Worm (Caenorhabditis elegans): Measurements from ENCODE around the gene Y79H2A.3.

Gene Y79H2A.3

ce11 chrIII:12060092-12060491, 8.0 kb upstream of the Y79H2A.3 start:
- TF ChIP-seq elt-3 (tag; optimal IDR thresholded peaks at IDR 0.05) (no peak), unc-62 (GFP tag; optimal IDR thresholded peaks at IDR 0.05) (no peak), nhr-12 (tag; optimal IDR thresholded peaks at IDR 0.05) (no peak), snpc-4 (tag; optimal IDR thresholded peaks at IDR 0.05) (no peak), ceh-83 (GFP tag; optimal IDR thresholded peaks at IDR 0.05) (no peak), ceh-43 (GFP tag; optimal IDR thresholded peaks at IDR 0.05) (no peak), pha-4 (tag; optimal IDR thresholded peaks at IDR 0.05) (no peak), unc-39 (tag; optimal IDR thresholded peaks at IDR 0.05) (no peak), nhr-28 (tag; optimal IDR thresholded peaks at IDR 0.05) (no peak), lin-32 (GFP tag; optimal IDR thresholded peaks at IDR 0.05) (no peak), elt-1 (tag; optimal IDR thresholded peaks at IDR 0.05; ENCODE audit: borderline replicate concordance, insufficient read depth) (no peak), ztf-11 (tag; optimal IDR thresholded peaks at IDR 0.05) (no peak), ham-2 (GFP tag; optimal IDR thresholded peaks at IDR 0.05) (no peak)

ce11 chrIII:12059521-12059920, 7.4 kb upstream of the Y79H2A.3 start:
- no peak for TF ChIP-seq mls-2 (tag; optimal IDR thresholded peaks at IDR 0.05)
- TF ChIP-seq flh-1 (GFP tag; optimal IDR thresholded peaks at IDR 0.05), result no peak
- no peak for TF ChIP-seq lin-32 (GFP tag; optimal IDR thresholded peaks at IDR 0.05)
- TF ChIP-seq blmp-1 (tag; optimal IDR thresholded peaks at IDR 0.05), result no peak
- TF ChIP-seq mep-1 (tag; optimal IDR thresholded peaks at IDR 0.05), result no peak
- TF ChIP-seq ham-2 (GFP tag; optimal IDR thresholded peaks at IDR 0.05), result no peak
- TF ChIP-seq nhr-237 (tag; optimal IDR thresholded peaks at IDR 0.05), result no peak
- TF ChIP-seq zip-8 (tag; optimal IDR thresholded peaks at IDR 0.05), result no peak
- TF ChIP-seq tbx-8 (GFP tag; optimal IDR thresholded peaks at IDR 0.05), result no peak
- no peak for TF ChIP-seq hlh-1 (tag; optimal IDR thresholded peaks at IDR 0.05)
- no peak for TF ChIP-seq ces-1 (GFP tag; optimal IDR thresholded peaks at IDR 0.05)
- no peak for TF ChIP-seq mab-5 (tag; optimal IDR thresholded peaks at IDR 0.05)
- TF ChIP-seq unc-120 (tag; optimal IDR thresholded peaks at IDR 0.05; ENCODE audit: poor library complexity, severe bottlenecking), result no peak
- no peak for TF ChIP-seq ceh-83 (GFP tag; optimal IDR thresholded peaks at IDR 0.05)
- TF ChIP-seq drap-1 (GFP tag; optimal IDR thresholded peaks at IDR 0.05), result no peak
- TF ChIP-seq nhr-2 (tag; optimal IDR thresholded peaks at IDR 0.05), result no peak
- TF ChIP-seq pha-4 (tag; optimal IDR thresholded peaks at IDR 0.05), result no peak
- TF ChIP-seq nhr-28 (tag; optimal IDR thresholded peaks at IDR 0.05), result no peak
- TF ChIP-seq cnd-1 (tag; optimal IDR thresholded peaks at IDR 0.05), result no peak

ce11 chrIII:12058429-12058828, 6.3 kb upstream of the Y79H2A.3 start, which contains the start of gene arx-3:
Gene arx-3 (minus strand): TSS chrIII:12058458.
- TF ChIP-seq unc-39 (tag; optimal IDR thresholded peaks at IDR 0.05) (no peak), unc-120 (tag; optimal IDR thresholded peaks at IDR 0.05; ENCODE audit: poor library complexity, severe bottlenecking) (no peak), ham-2 (GFP tag; optimal IDR thresholded peaks at IDR 0.05) (peak; percentile 9), ces-1 (GFP tag; optimal IDR thresholded peaks at IDR 0.05) (peak; percentile 91), lsy-2 (tag; optimal IDR thresholded peaks at IDR 0.05) (peak; percentile 26), mep-1 (tag; optimal IDR thresholded peaks at IDR 0.05) (peak; percentile 41), ceh-43 (GFP tag; optimal IDR thresholded peaks at IDR 0.05) (peak; percentile 13), lin-13 (tag; optimal IDR thresholded peaks at IDR 0.05) (peak; percentile 16)

- TF ChIP-seq lin-32 (GFP tag; optimal IDR thresholded peaks at IDR 0.05) (no peak), unc-39 (tag; optimal IDR thresholded peaks at IDR 0.05) (no peak), mep-1 (tag; optimal IDR thresholded peaks at IDR 0.05) (no peak), unc-120 (tag; optimal IDR thresholded peaks at IDR 0.05; ENCODE audit: poor library complexity, severe bottlenecking) (no peak), unc-62 (GFP tag; optimal IDR thresholded peaks at IDR 0.05) (no peak), ceh-43 (GFP tag; optimal IDR thresholded peaks at IDR 0.05) (no peak), drap-1 (GFP tag; optimal IDR thresholded peaks at IDR 0.05) (no peak), sptf-1 (tag; optimal IDR thresholded peaks at IDR 0.05) (no peak), snpc-4 (tag; optimal IDR thresholded peaks at IDR 0.05) (no peak), zip-8 (tag; optimal IDR thresholded peaks at IDR 0.05) (no peak), hlh-1 (tag; optimal IDR thresholded peaks at IDR 0.05) (no peak), ceh-83 (GFP tag; optimal IDR thresholded peaks at IDR 0.05) (no peak), flh-1 (GFP tag; optimal IDR thresholded peaks at IDR 0.05) (no peak), lin-13 (tag; optimal IDR thresholded peaks at IDR 0.05) (no peak), cnd-1 (tag; optimal IDR thresholded peaks at IDR 0.05) (no peak), elt-1 (tag; optimal IDR thresholded peaks at IDR 0.05; ENCODE audit: borderline replicate concordance, insufficient read depth) (no peak), nhr-237 (tag; optimal IDR thresholded peaks at IDR 0.05) (no peak)
These were observed 11.1 kb downstream of the Y79H2A.3 start, which contains the start of gene Y79H2A.4 for ce11 chrIII:12040999-12041398. Gene Y79H2A.4 (plus strand): TSS chrIII:12041299.

ce11 chrIII:12037217-12037616, 14.9 kb downstream of the Y79H2A.3 start:
- TF ChIP-seq ces-1 (GFP tag; optimal IDR thresholded peaks at IDR 0.05), result no peak
- no peak for TF ChIP-seq nhr-28 (tag; optimal IDR thresholded peaks at IDR 0.05)
- no peak for TF ChIP-seq pha-4 (tag; optimal IDR thresholded peaks at IDR 0.05)
- no peak for TF ChIP-seq zip-8 (tag; optimal IDR thresholded peaks at IDR 0.05)
- TF ChIP-seq mls-2 (tag; optimal IDR thresholded peaks at IDR 0.05), result no peak
- TF ChIP-seq flh-1 (GFP tag; optimal IDR thresholded peaks at IDR 0.05), result no peak
- TF ChIP-seq ceh-39 (tag; optimal IDR thresholded peaks at IDR 0.05), result no peak
- TF ChIP-seq blmp-1 (tag; optimal IDR thresholded peaks at IDR 0.05), result no peak
- no peak for TF ChIP-seq drap-1 (GFP tag; optimal IDR thresholded peaks at IDR 0.05)
- no peak for TF ChIP-seq unc-39 (tag; optimal IDR thresholded peaks at IDR 0.05)

All from whole organism, mixed stage, embryonic.